Worm (Caenorhabditis elegans): Measurements from ENCODE around the gene maph-9.

The maph-9 gene

DNA sequence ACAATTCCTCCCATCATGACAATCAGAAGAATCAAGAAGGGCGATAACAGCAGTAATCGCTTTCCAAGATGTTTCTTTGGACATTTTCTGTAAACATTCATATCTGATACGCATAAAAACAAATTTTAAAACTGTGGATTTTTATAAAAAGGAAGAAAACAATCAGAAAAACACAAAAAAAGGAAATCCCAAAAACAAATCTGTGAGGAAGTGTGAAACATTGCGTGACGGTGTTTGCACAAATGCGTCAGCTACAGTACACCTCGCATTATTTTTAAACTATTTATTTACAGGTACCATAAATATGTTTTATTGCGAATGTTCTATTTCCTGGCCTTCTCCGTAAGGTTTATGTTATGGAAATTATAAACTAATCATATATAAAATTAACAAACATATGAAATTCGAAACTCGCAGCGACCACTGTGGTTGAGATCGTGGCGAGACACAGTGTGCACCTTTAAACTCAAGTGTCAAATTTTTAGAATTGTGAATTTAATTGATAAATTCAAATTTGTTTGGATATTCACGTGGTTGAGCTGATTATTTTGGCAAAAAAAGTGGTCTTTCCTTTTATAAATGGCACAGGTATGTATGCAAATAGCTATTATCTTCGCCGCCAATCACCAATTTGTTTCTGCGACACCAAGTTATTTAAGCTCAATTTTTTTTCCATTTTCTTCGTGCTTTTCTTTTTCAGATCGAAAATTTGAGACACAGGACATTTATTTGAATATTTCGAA lies 34.9 kb upstream of the maph-9 start, which contains the start of the genes C34D4.10 and str-48:
Gene C34D4.10 (minus strand): TSS at position 101 of the 743 bp plus-strand sequence.
Gene str-48 (plus strand): TSS at position 693 of the 743 bp plus-strand sequence.
- no peak for TF ChIP-seq hlh-8 (tag; optimal IDR thresholded peaks at IDR 0.05)

ce11 chrIV:7131780-7132179 lies 24.6 kb upstream of the maph-9 start, which contains the start of gene grsp-3:
TSS of gene grsp-3 (minus strand) at chrIV:7131928.
- TF ChIP-seq ceh-34 (tag; optimal IDR thresholded peaks at IDR 0.05) (no peak), hlh-6 (tag; optimal IDR thresholded peaks at IDR 0.05) (no peak), Y22D7AL.16 (tag; optimal IDR thresholded peaks at IDR 0.05) (no peak), T23F11.4 (GFP tag; optimal IDR thresholded peaks at IDR 0.05) (no peak), sdc-2 (tag; optimal IDR thresholded peaks at IDR 0.05) (no peak), ceh-45 (GFP tag; IDR thresholded peaks at IDR 0.05) (no peak)

DNA sequence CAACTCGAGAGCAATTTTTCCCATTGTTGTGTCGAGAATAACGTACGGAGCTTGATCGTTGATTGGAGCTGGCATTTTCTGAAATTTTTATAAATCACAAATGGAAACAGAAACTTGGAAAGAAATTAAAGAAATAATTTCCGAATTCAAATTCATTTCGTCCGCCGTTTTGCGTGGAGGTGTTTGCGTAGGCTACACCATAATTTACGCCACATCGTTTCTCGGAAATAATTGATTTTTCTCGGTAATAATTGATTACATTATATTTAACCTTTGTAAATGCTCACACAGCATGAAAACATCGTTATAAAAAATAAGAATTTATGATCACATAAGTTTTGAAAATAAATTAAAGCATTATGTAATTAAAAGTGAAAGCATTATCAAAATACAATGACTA lies 23.3 kb upstream of the maph-9 start, which contains the start of gene cyn-12:
Gene cyn-12 (minus strand): TSS at position 78 of the 400 bp plus-strand sequence.
- TF ChIP-seq unc-42 (tag; optimal IDR thresholded peaks at IDR 0.05): peak; percentile 71
- no peak for TF ChIP-seq hlh-6 (tag; optimal IDR thresholded peaks at IDR 0.05)
- no peak for TF ChIP-seq npax-4 (tag; optimal IDR thresholded peaks at IDR 0.05)
- no peak for TF ChIP-seq ceh-45 (GFP tag; IDR thresholded peaks at IDR 0.05)
- no peak for TF ChIP-seq sdc-2 (tag; optimal IDR thresholded peaks at IDR 0.05)
- TF ChIP-seq madf-2 (tag; optimal IDR thresholded peaks at IDR 0.05): no peak
- no peak for TF ChIP-seq ttx-3 (tag; optimal IDR thresholded peaks at IDR 0.05)
- no peak for TF ChIP-seq gmeb-2 (tag; optimal IDR thresholded peaks at IDR 0.05)
- peak; percentile 61 for TF ChIP-seq ceh-48 (tag; optimal IDR thresholded peaks at IDR 0.05)
- no peak for TF ChIP-seq tbx-7 (tag; optimal IDR thresholded peaks at IDR 0.05)

DNA sequence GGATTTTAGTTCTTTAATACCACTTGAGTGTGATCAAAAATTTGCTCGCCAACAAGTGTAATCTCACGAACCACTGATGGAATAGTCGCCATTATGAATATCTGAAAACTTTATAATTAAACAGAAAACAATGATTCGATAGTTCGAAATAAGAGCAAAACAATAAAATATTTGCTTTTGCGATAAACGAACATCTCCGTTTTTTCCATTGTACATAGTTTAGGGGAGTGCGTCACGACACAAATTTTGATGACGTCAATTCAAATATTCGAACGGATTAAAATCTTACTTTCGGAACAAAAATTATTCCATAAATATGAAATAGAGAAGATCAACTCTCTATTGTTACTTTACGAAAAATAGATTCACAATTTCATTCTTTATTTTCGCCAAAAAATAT lies 22.4 kb upstream of the maph-9 start, which contains the start of gene mutd-1:
Gene mutd-1 (minus strand): TSS at position 101 of the 400 bp plus-strand sequence.
- TF ChIP-seq Y22D7AL.16 (tag; optimal IDR thresholded peaks at IDR 0.05) (no peak), nhr-11 (tag; optimal IDR thresholded peaks at IDR 0.05) (no peak), ceh-30 (tag; optimal IDR thresholded peaks at IDR 0.05) (no peak), hlh-8 (tag; optimal IDR thresholded peaks at IDR 0.05) (no peak), ceh-34 (tag; optimal IDR thresholded peaks at IDR 0.05) (no peak)

DNA sequence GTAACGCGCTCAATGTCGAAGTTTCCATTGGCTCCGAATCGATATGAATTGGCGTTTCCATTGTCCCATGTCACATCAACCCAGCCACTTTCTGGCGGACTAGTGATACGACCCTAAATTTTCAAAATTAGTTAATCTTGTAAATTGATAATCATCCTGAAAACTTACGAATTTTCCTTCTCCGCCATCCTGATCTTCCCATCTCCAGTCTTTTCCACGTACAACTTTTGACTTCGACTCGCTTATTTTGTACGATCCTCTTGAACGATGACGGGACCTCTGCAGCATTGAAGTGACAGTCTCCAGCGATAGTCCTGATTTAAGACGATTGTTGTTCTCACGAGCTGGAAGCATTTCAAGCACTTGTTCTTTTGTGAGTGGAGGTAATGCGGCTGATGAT lies 17.3 kb upstream of the maph-9 start:
- TF ChIP-seq nhr-232 (tag; optimal IDR thresholded peaks at IDR 0.05): no peak
- no peak for TF ChIP-seq eyg-1 (tag; optimal IDR thresholded peaks at IDR 0.05)
- TF ChIP-seq unc-86 (tag; optimal IDR thresholded peaks at IDR 0.05): no peak
- TF ChIP-seq madf-2 (tag; optimal IDR thresholded peaks at IDR 0.05): no peak
- no peak for TF ChIP-seq pha-4 (tag; optimal IDR thresholded peaks at IDR 0.05)
- no peak for TF ChIP-seq elt-2 (tag; optimal IDR thresholded peaks at IDR 0.05)
- no peak for TF ChIP-seq che-1 (tag; optimal IDR thresholded peaks at IDR 0.05)
- TF ChIP-seq ceh-31 (tag; optimal IDR thresholded peaks at IDR 0.05): no peak
- TF ChIP-seq pat-9 (tag; optimal IDR thresholded peaks at IDR 0.05): no peak
- TF ChIP-seq K09A11.1 (tag; optimal IDR thresholded peaks at IDR 0.05; ENCODE audit: insufficient read depth): no peak
- no peak for TF ChIP-seq odd-2 (tag; optimal IDR thresholded peaks at IDR 0.05)

- TF ChIP-seq fkh-10 (GFP tag; optimal IDR thresholded peaks at IDR 0.05) (no peak), unc-3 (GFP tag; conservative IDR thresholded peaks at IDR 0.05) (no peak), unc-3 (tag; optimal IDR thresholded peaks at IDR 0.05) (no peak), ceh-31 (tag; optimal IDR thresholded peaks at IDR 0.05) (no peak), sdc-2 (tag; optimal IDR thresholded peaks at IDR 0.05) (no peak), hlh-30 (tag; optimal IDR thresholded peaks at IDR 0.05; ENCODE audit: insufficient read depth) (peak; percentile 19)
Measured at ce11 chrIV:7144670-7145257, 11.7 kb upstream of the maph-9 start, which contains the start of gene hecd-1. TSS of gene hecd-1 (minus strand) at chrIV:7144720.
